Worm (Caenorhabditis elegans): Measurements from ENCODE around the gene mlc-7.

- no peak for TF ChIP-seq lsy-2 (tag; optimal IDR thresholded peaks at IDR 0.05)
- no peak for TF ChIP-seq elt-1 (tag; optimal IDR thresholded peaks at IDR 0.05; ENCODE audit: borderline replicate concordance, insufficient read depth)
- TF ChIP-seq unc-39 (tag; optimal IDR thresholded peaks at IDR 0.05): no peak
- no peak for TF ChIP-seq sptf-1 (tag; optimal IDR thresholded peaks at IDR 0.05)
- TF ChIP-seq ztf-11 (tag; optimal IDR thresholded peaks at IDR 0.05): no peak
- no peak for TF ChIP-seq mls-2 (tag; optimal IDR thresholded peaks at IDR 0.05)
- TF ChIP-seq mep-1 (tag; optimal IDR thresholded peaks at IDR 0.05): peak; percentile 24
- no peak for TF ChIP-seq mab-5 (tag; optimal IDR thresholded peaks at IDR 0.05)
- no peak for TF ChIP-seq blmp-1 (tag; optimal IDR thresholded peaks at IDR 0.05)
- no peak for TF ChIP-seq nhr-12 (tag; optimal IDR thresholded peaks at IDR 0.05)
- no peak for TF ChIP-seq nhr-28 (tag; optimal IDR thresholded peaks at IDR 0.05)
- TF ChIP-seq tbx-8 (GFP tag; optimal IDR thresholded peaks at IDR 0.05): no peak
- TF ChIP-seq ces-1 (GFP tag; optimal IDR thresholded peaks at IDR 0.05): no peak
Measured at ce11 chrIII:13768074-13768662, 16.9 kb downstream of the mlc-7 start, which contains the start of gene rml-1.

Data from whole organism, mixed stage, embryonic.